Fruit fly (Drosophila melanogaster): Measurements from ENCODE around the gene lsn.

Gene lsn

DNA sequence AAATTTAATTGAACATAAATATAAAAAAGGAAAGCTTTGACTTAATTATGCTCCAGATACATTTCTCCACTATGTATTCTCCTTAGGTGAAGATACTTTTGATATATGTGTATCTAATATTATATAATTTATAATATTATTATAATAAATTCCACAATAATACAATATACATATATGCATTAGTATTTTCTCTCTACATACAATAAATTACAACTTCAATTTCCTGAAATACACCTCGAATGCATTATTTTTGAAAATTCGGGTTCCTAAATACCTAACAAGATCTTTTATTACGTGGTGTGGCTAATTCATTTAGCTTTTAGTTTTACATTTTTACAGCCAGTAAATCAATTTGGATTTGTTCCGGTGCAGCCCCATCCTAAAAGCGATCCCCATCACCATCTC, 34.7 kb upstream of the lsn start (continued):
- TF ChIP-seq CG1832 (GFP tag; optimal IDR thresholded peaks at IDR 0.05), result no peak
- no peak for TF ChIP-seq HLH4C (GFP tag; IDR thresholded peaks at IDR 0.05; ENCODE audit: partially characterized antibody)
- TF ChIP-seq CG8478 (optimal IDR thresholded peaks at IDR 0.05), result no peak
- TF ChIP-seq CG13123 (GFP tag; optimal IDR thresholded peaks at IDR 0.05), result no peak
- TF ChIP-seq fd3F (GFP tag; optimal IDR thresholded peaks at IDR 0.05), result no peak
- no peak for TF ChIP-seq Atf6 (GFP tag; IDR thresholded peaks at IDR 0.05)
- TF ChIP-seq CG6765 (GFP tag; optimal IDR thresholded peaks at IDR 0.05), result no peak
- peak; percentile 21 for TF ChIP-seq CG15601 (tag; optimal IDR thresholded peaks at IDR 0.05)
- TF ChIP-seq H2.0 (GFP tag; IDR thresholded peaks at IDR 0.05), result no peak
- TF ChIP-seq sc (optimal IDR thresholded peaks at IDR 0.05), result no peak
- TF ChIP-seq sc (GFP tag; optimal IDR thresholded peaks at IDR 0.05), result peak; percentile 11
- TF ChIP-seq gcm2 (GFP tag; optimal IDR thresholded peaks at IDR 0.05), result no peak
- TF ChIP-seq CG12236 (GFP tag; optimal IDR thresholded peaks at IDR 0.05), result no peak
- no peak for TF ChIP-seq crol (GFP tag; IDR thresholded peaks at IDR 0.05)
- TF ChIP-seq HmgZ (tag; optimal IDR thresholded peaks at IDR 0.05), result no peak
- no peak for TF ChIP-seq wor (GFP tag; IDR thresholded peaks at IDR 0.05)
- TF ChIP-seq CG11696 (GFP tag; IDR thresholded peaks at IDR 0.05), result no peak
- no peak for TF ChIP-seq CG7987 (GFP tag; optimal IDR thresholded peaks at IDR 0.05)
- no peak for TF ChIP-seq hbn (GFP tag; IDR thresholded peaks at IDR 0.05; ENCODE audit: partially characterized antibody)
- no peak for TF ChIP-seq Hmx (GFP tag; optimal IDR thresholded peaks at IDR 0.05)
- TF ChIP-seq fru (optimal IDR thresholded peaks at IDR 0.05), result no peak
- no peak for TF ChIP-seq prd (optimal IDR thresholded peaks at IDR 0.05)
- TF ChIP-seq prd (GFP tag; IDR thresholded peaks at IDR 0.05), result no peak
- TF ChIP-seq cas (GFP tag; IDR thresholded peaks at IDR 0.05), result no peak
- TF ChIP-seq Rx (GFP tag; IDR thresholded peaks at IDR 0.05), result no peak
- TF ChIP-seq lov (optimal IDR thresholded peaks at IDR 0.05), result no peak
- TF ChIP-seq lov (GFP tag; IDR thresholded peaks at IDR 0.05), result no peak
- TF ChIP-seq CG16813 (GFP tag; IDR thresholded peaks at IDR 0.05; ENCODE audit: partially characterized antibody), result no peak
- no peak for TF ChIP-seq nerfin-2 (GFP tag; IDR thresholded peaks at IDR 0.05; ENCODE audit: partially characterized antibody)
- no peak for TF ChIP-seq CG9817 (tag; optimal IDR thresholded peaks at IDR 0.05)
- peak; percentile 17 for TF ChIP-seq CG17359 (tag; optimal IDR thresholded peaks at IDR 0.05)
- no peak for TF ChIP-seq en (GFP tag; optimal IDR thresholded peaks at IDR 0.05)
- no peak for TF ChIP-seq tx (GFP tag; optimal IDR thresholded peaks at IDR 0.05)
- no peak for TF ChIP-seq CG16779 (GFP tag; IDR thresholded peaks at IDR 0.05)
- TF ChIP-seq CG30431 (GFP tag; optimal IDR thresholded peaks at IDR 0.05), result no peak
- TF ChIP-seq CG3726 (GFP tag; IDR thresholded peaks at IDR 0.05), result no peak

DNA sequence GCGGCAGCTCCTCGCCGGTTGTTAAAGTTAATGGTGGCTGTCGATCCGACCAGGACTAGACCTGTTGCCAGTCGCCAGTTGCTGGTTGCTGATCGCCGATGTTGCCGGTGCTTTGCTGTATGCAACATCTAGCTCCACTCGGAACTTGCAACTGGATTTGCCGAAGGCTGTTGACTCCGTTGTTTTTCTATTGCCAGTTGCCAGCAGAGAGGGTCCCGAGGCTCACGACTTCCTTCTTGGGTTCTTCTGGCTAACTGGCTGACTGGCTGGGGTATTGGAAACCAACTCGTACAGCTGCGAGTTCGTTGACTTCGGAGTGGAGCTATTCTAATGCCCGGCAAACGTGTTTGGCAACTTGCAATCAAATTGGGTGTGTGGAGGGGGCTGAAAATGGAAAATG, 33.9 kb upstream of the lsn start:
- TF ChIP-seq C15 (GFP tag; IDR thresholded peaks at IDR 0.05) (peak; percentile 22; the same call in 1 of the 3 replicates), jigr1 (GFP tag; IDR thresholded peaks at IDR 0.05) (no peak), CG31224 (GFP tag; IDR thresholded peaks at IDR 0.05) (peak; percentile 12; the same call in 1 of the 2 replicates)

DNA sequence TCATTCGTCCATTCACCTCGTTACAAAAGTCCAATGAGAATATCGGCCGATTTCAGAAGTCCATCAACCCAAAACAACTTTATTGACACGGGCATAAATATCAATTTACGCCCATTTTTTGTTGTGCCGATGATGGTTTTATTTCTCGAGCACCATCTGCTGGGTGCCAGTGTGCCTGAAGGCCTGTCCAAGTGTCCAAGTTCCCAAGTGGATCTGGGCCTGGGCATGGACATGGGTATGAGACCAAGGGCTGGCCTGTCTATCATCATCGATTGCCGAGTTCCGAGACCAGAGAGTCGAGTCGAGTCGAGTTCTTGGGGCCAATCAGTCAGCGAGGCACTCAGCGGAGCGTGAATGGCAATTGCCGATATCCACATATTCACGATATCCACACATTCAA, 32.8 kb upstream of the lsn start, which contains the start of gene Gr93a:
Gene Gr93a, plus strand, starts transcription at position 301 of the 400 bp plus-strand sequence.
- TF ChIP-seq CG2116 (GFP tag; optimal IDR thresholded peaks at IDR 0.05) (no peak), CG4328 (GFP tag; optimal IDR thresholded peaks at IDR 0.05) (no peak), CG12104 (GFP tag; optimal IDR thresholded peaks at IDR 0.05) (no peak), CG7987 (GFP tag; optimal IDR thresholded peaks at IDR 0.05) (no peak), z (GFP tag; IDR thresholded peaks at IDR 0.05) (peak; percentile 65; the same call in 2 of the 3 replicates), NC2β (GFP tag; optimal IDR thresholded peaks at IDR 0.05) (no peak)
